Worm (Caenorhabditis elegans) whole organism, L3 larva: Measurements from ENCODE around the gene Y17D7B.4.

Source experiments
- R02D3.7 ChIP-seq: fragments of 150-350 bp; optimal IDR thresholded peaks from 2 replicates; lab custom pipeline; 2014; ENCODE audit warnings: missing biosample characterization, missing genetic modification characterization
- ZK546.5 ChIP-seq: sonication (generic microtip); optimal IDR thresholded peaks from 2 replicates; lab custom pipeline; 2017; ENCODE audit warnings: missing biosample characterization, missing genetic modification characterization
- aly-2 ChIP-seq: fragments of 150-350 bp; optimal IDR thresholded peaks from 2 replicates; lab custom pipeline; 2014; ENCODE audit warnings: missing biosample characterization, missing genetic modification characterization
- ceh-82 ChIP-seq: fragments of 150-350 bp; optimal IDR thresholded peaks from 2 replicates; lab custom pipeline; 2014; ENCODE audit warnings: missing biosample characterization, missing genetic modification characterization
- ceh-9 ChIP-seq: sonication (generic microtip); optimal IDR thresholded peaks from 2 replicates; lab custom pipeline; 2018; ENCODE audit warnings: missing biosample characterization, missing genetic modification characterization
- daf-12 ChIP-seq: fragments of 150-350 bp; optimal IDR thresholded peaks from 2 replicates; lab custom pipeline; 2014; ENCODE audit warnings: missing biosample characterization, missing genetic modification reagents, missing genetic modification characterization
- egl-27 ChIP-seq: sonication (generic microtip); optimal IDR thresholded peaks from 4 replicates; lab custom pipeline; 2017; ENCODE audit warnings: missing biosample characterization, missing genetic modification reagents, missing genetic modification characterization
- egl-5 ChIP-seq: fragments of 150-350 bp; optimal IDR thresholded peaks from 2 replicates; lab custom pipeline; 2017; ENCODE audit warnings: missing biosample characterization, missing genetic modification reagents, missing genetic modification characterization, inconsistent platforms
- elt-1 ChIP-seq: fragments of 150-350 bp; optimal IDR thresholded peaks from 2 replicates; lab custom pipeline; 2014; ENCODE audit warnings: missing biosample characterization, missing genetic modification characterization
- elt-2 ChIP-seq: sonication (generic microtip); optimal IDR thresholded peaks from 2 replicates; lab custom pipeline; 2016; ENCODE audit warnings: missing genetic modification reagents, mild to moderate bottlenecking, missing genetic modification characterization, missing compliant biosample characterization
- elt-3 ChIP-seq, 3 experiments: fragments of 150-350 bp in 1 of 3; sonication (generic microtip) in 2 of 3; optimal IDR thresholded peaks; 2 replicates in 2 of 3; 4 replicates in 1 of 3; lab custom pipeline; 2014 to 2017; ENCODE audit warnings: missing biosample characterization in 3 of 3, missing genetic modification characterization in 3 of 3
- fkh-10 ChIP-seq: sonication (generic microtip); optimal IDR thresholded peaks from 2 replicates; lab custom pipeline; 2017; ENCODE audit warnings: missing biosample characterization, missing genetic modification reagents, missing genetic modification characterization
- hmg-11 ChIP-seq: sonication (generic microtip); optimal IDR thresholded peaks from 2 replicates; lab custom pipeline; 2016; ENCODE audit warnings: missing genetic modification characterization, missing compliant biosample characterization
- jun-1 ChIP-seq: fragments of 150-350 bp; optimal IDR thresholded peaks from 2 replicates; lab custom pipeline; 2014; ENCODE audit warnings: missing biosample characterization, missing genetic modification reagents, missing genetic modification characterization
- lin-39 ChIP-seq: fragments of 150-350 bp; optimal IDR thresholded peaks from 2 replicates; lab custom pipeline; 2018; ENCODE audit warnings: missing biosample characterization, missing genetic modification reagents, missing genetic modification characterization
- lsy-12 ChIP-seq: sonication (generic microtip); optimal IDR thresholded peaks from 2 replicates; lab custom pipeline; 2016; ENCODE audit warnings: mild to moderate bottlenecking, missing genetic modification characterization, missing compliant biosample characterization
- mml-1 ChIP-seq: fragments of 150-350 bp; sonication (generic microtip); optimal IDR thresholded peaks from 3 replicates; lab custom pipeline; 2014; ENCODE audit warnings: missing biosample characterization, missing genetic modification characterization
- nhr-237 ChIP-seq: fragments of 150-350 bp; optimal IDR thresholded peaks from 2 replicates; lab custom pipeline; 2014; ENCODE audit warnings: missing biosample characterization, missing genetic modification characterization
- nhr-25 ChIP-seq: sonication (generic microtip); optimal IDR thresholded peaks from 2 replicates; lab custom pipeline; 2017; ENCODE audit warnings: missing biosample characterization, missing genetic modification characterization
- nhr-28 ChIP-seq: fragments of 150-350 bp; optimal IDR thresholded peaks from 2 replicates; lab custom pipeline; 2014; ENCODE audit warnings: missing biosample characterization, missing genetic modification characterization
- nhr-43 ChIP-seq: sonication (generic microtip); optimal IDR thresholded peaks from 2 replicates; lab custom pipeline; 2016; ENCODE audit warnings: mild to moderate bottlenecking, missing genetic modification characterization, missing compliant biosample characterization; ENCODE audit not compliant: poor library complexity, severe bottlenecking
- nhr-76 ChIP-seq: fragments of 150-350 bp; sonication (generic microtip); optimal IDR thresholded peaks from 5 replicates; lab custom pipeline; 2014; ENCODE audit warnings: missing biosample characterization, missing genetic modification characterization
- nhr-77 ChIP-seq: fragments of 150-350 bp; optimal IDR thresholded peaks from 2 replicates; lab custom pipeline; 2014; ENCODE audit warnings: missing biosample characterization, missing genetic modification characterization
- snpc-4 ChIP-seq: fragments of 150-350 bp; optimal IDR thresholded peaks from 2 replicates; lab custom pipeline; 2014; ENCODE audit warnings: missing biosample characterization, missing genetic modification characterization
- tbx-2 ChIP-seq: sonication (generic microtip); optimal IDR thresholded peaks from 2 replicates; lab custom pipeline; 2016; ENCODE audit warnings: mild to moderate bottlenecking, missing genetic modification characterization, missing compliant biosample characterization
- unc-39 ChIP-seq: sonication (generic microtip); optimal IDR thresholded peaks from 4 replicates; lab custom pipeline; 2017; ENCODE audit warnings: missing biosample characterization, missing genetic modification characterization
- unc-62 ChIP-seq: fragments of 150-350 bp; sonication (generic microtip); optimal IDR thresholded peaks from 4 replicates; lab custom pipeline; 2014; ENCODE audit warnings: missing biosample characterization, missing genetic modification reagents, missing genetic modification characterization
- ztf-11 ChIP-seq: fragments of 150-350 bp; optimal IDR thresholded peaks from 2 replicates; lab custom pipeline; 2014; ENCODE audit warnings: missing biosample characterization, missing genetic modification characterization

The Y17D7B.4 gene

ce11 chrV:18742108-18742507, 34.4 kb downstream of the Y17D7B.4 start, which contains the start of gene clec-250:
Gene clec-250, minus strand, starts transcription at chrV:18742208.
- TF ChIP-seq jun-1 (tag; lab: Kevin White, UChicago) (no peak), unc-62 (no peak), fkh-10 (no peak), mml-1 (no peak)

ce11 chrV:18737646-18738045, 38.8 kb downstream of the Y17D7B.4 start:
- TF ChIP-seq mml-1 = no peak
- no peak for TF ChIP-seq nhr-28 (tag; lab: Kevin White, UChicago)
- no peak for TF ChIP-seq elt-3 (tag; optimal IDR thresholded peaks at IDR 0.05; lab: Kevin White, UChicago)
- no peak for TF ChIP-seq ceh-9
- TF ChIP-seq ceh-82 (tag; lab: Kevin White, UChicago) = no peak
- TF ChIP-seq lsy-12 (tag; lab: Kevin White, UChicago) = no peak
- no peak for TF ChIP-seq jun-1 (tag; lab: Kevin White, UChicago)
- no peak for TF ChIP-seq snpc-4 (tag; lab: Kevin White, UChicago)
- no peak for TF ChIP-seq lin-39
- TF ChIP-seq R02D3.7 (tag; lab: Kevin White, UChicago) = no peak
- no peak for TF ChIP-seq elt-1 (tag; lab: Kevin White, UChicago)

- TF ChIP-seq aly-2 (tag; lab: Kevin White, UChicago) (no peak), nhr-237 (tag; lab: Kevin White, UChicago) (no peak), elt-2 (tag; lab: Kevin White, UChicago) (no peak), ZK546.5 (tag; lab: Kevin White, UChicago) (no peak), egl-5 (no peak), nhr-25 (tag; lab: Kevin White, UChicago) (no peak), nhr-76 (no peak), tbx-2 (tag; lab: Kevin White, UChicago) (no peak), hmg-11 (no peak), ztf-11 (no peak)
Measured at ce11 chrV:18734381-18734780, 42.1 kb downstream of the Y17D7B.4 start, which contains the start of gene scl-20. Gene scl-20, minus strand, starts transcription at chrV:18734481.

ce11 chrV:18733942-18734341, 42.5 kb downstream of the Y17D7B.4 start:
- TF ChIP-seq elt-1 (tag; lab: Kevin White, UChicago) = no peak
- TF ChIP-seq nhr-43 = no peak
- no peak for TF ChIP-seq daf-12 (tag; lab: Kevin White, UChicago)

- no peak for TF ChIP-seq nhr-77 (tag; lab: Kevin White, UChicago)
Measured at ce11 chrV:18731579-18732041, 44.9 kb downstream of the Y17D7B.4 start, which contains the start of the genes asp-18 and scl-19. Gene asp-18, minus strand, starts transcription at chrV:18731679. Gene scl-19, plus strand, starts transcription at chrV:18731991.

- no peak for TF ChIP-seq elt-2 (tag; lab: Kevin White, UChicago)
- TF ChIP-seq egl-27 (tag; lab: Kevin White, UChicago) = no peak
- TF ChIP-seq daf-12 (tag; lab: Kevin White, UChicago) = no peak
- TF ChIP-seq elt-1 (tag; lab: Kevin White, UChicago) = no peak
- TF ChIP-seq unc-39 (tag; lab: Kevin White, UChicago) = no peak
- no peak for TF ChIP-seq egl-5
- TF ChIP-seq, all 47 proteins: peak for 0
Measured at ce11 chrV:18729324-18729924, 47.1 kb downstream of the Y17D7B.4 start, which contains the start of gene asp-19. Gene asp-19, minus strand, starts transcription at chrV:18729374.
